Fruit fly (Drosophila melanogaster) whole organism, embryonic: ENCODE results near the gene CG7579.

ENCODE experiments used
- Atf6 ChIP-seq: fragments of 200-800 bp; sonication (Bioruptor generic); IDR thresholded peaks from 2 replicates; pipeline ENCODE4 v1.3.6; 2022; ENCODE audit warnings: missing biosample characterization, missing genetic modification characterization
- B-H2 ChIP-seq: fragments of 200-800 bp; sonication (Bioruptor generic); optimal IDR thresholded peaks from 2 replicates; lab custom pipeline; 2018; ENCODE audit warnings: missing biosample characterization, mild to moderate bottlenecking, missing genetic modification characterization
- CG11456 ChIP-seq: fragments of 200-800 bp; sonication (Bioruptor generic); IDR thresholded peaks from 3 replicates; pipeline ENCODE4 v1.3.6; 2022; ENCODE audit warnings: missing biosample characterization, missing genetic modification characterization
- CG11504 ChIP-seq: fragments of 200-800 bp; sonication (Bioruptor generic); optimal IDR thresholded peaks from 3 replicates; lab custom pipeline; 2019; ENCODE audit warnings: missing biosample characterization, mild to moderate bottlenecking, missing genetic modification characterization, moderate library complexity
- CG12104 ChIP-seq: fragments of 200-800 bp; sonication (Bioruptor generic); optimal IDR thresholded peaks from 3 replicates; lab custom pipeline; 2016; ENCODE audit warnings: missing biosample characterization, missing genetic modification characterization
- CG13296 ChIP-seq: fragments of 200-800 bp; sonication (Bioruptor generic); optimal IDR thresholded peaks from 3 replicates; lab custom pipeline; 2018; ENCODE audit warnings: missing biosample characterization, mild to moderate bottlenecking, missing genetic modification characterization
- CG13424 ChIP-seq: fragments of 200-800 bp; sonication (Bioruptor generic); optimal IDR thresholded peaks from 2 replicates; lab custom pipeline; 2019; ENCODE audit warnings: missing biosample characterization, mild to moderate bottlenecking, missing genetic modification characterization, moderate library complexity
- CG15601 ChIP-seq: fragments of 200-800 bp; sonication (Bioruptor generic); optimal IDR thresholded peaks from 3 replicates; lab custom pipeline; 2019; ENCODE audit warnings: missing biosample characterization, mild to moderate bottlenecking, missing genetic modification characterization, moderate library complexity
- CG17186 ChIP-seq: fragments of 200-800 bp; sonication (Bioruptor generic); optimal IDR thresholded peaks from 3 replicates; lab custom pipeline; 2017; ENCODE audit warnings: missing biosample characterization, missing genetic modification reagents, missing genetic modification characterization
- CG17328 ChIP-seq: fragments of 200-800 bp; sonication (Bioruptor generic); IDR thresholded peaks from 2 replicates; pipeline ENCODE4 v1.3.6; 2022; ENCODE audit warnings: missing biosample characterization, missing genetic modification characterization
- CG2678 ChIP-seq: fragments of 200-800 bp; sonication (Bioruptor generic); optimal IDR thresholded peaks from 3 replicates; lab custom pipeline; 2019; ENCODE audit warnings: missing biosample characterization, mild to moderate bottlenecking, missing genetic modification characterization, moderate library complexity
- CG32767 ChIP-seq: fragments of 200-800 bp; sonication (Bioruptor generic); IDR thresholded peaks from 2 replicates; pipeline ENCODE4 v1.3.6; 2022; ENCODE audit warnings: missing biosample characterization, missing genetic modification characterization
- CG34224 ChIP-seq: fragments of 200-800 bp; sonication (Bioruptor generic); IDR thresholded peaks from 3 replicates; pipeline ENCODE4 v1.3.6; 2022; ENCODE audit warnings: missing biosample characterization, missing genetic modification characterization; ENCODE audit not compliant: partially characterized antibody
- CG3995 ChIP-seq: fragments of 200-800 bp; sonication (Bioruptor generic); optimal IDR thresholded peaks from 3 replicates; lab custom pipeline; 2016; ENCODE audit warnings: missing biosample characterization, missing genetic modification characterization
- CG4282 ChIP-seq: fragments of 200-800 bp; sonication (Bioruptor generic); optimal IDR thresholded peaks from 2 replicates; lab custom pipeline; 2016; ENCODE audit warnings: missing biosample characterization, missing genetic modification characterization
- CG4730 ChIP-seq: fragments of 200-800 bp; sonication (Bioruptor generic); IDR thresholded peaks from 2 replicates; pipeline ENCODE4 v1.3.6; 2022; ENCODE audit warnings: missing biosample characterization, missing genetic modification characterization
- CG5180 ChIP-seq: fragments of 200-800 bp; sonication (Bioruptor generic); optimal IDR thresholded peaks from 3 replicates; lab custom pipeline; 2017; ENCODE audit warnings: missing biosample characterization, missing genetic modification characterization, mild to moderate bottlenecking, moderate library complexity, missing genetic modification reagents
- CG6791 ChIP-seq: fragments of 200-800 bp; sonication (Bioruptor generic); IDR thresholded peaks from 3 replicates; pipeline ENCODE4 v1.3.6; 2022; ENCODE audit warnings: missing biosample characterization, missing genetic modification characterization; ENCODE audit not compliant: partially characterized antibody
- CG7839 ChIP-seq: fragments of 200-800 bp; sonication (Bioruptor generic); optimal IDR thresholded peaks from 3 replicates; lab custom pipeline; 2018; ENCODE audit warnings: missing biosample characterization, mild to moderate bottlenecking, missing genetic modification characterization, moderate library complexity
- CG9215 ChIP-seq: fragments of 200-800 bp; sonication (Bioruptor generic); IDR thresholded peaks from 2 replicates; pipeline ENCODE4 v1.3.6; 2022; ENCODE audit warnings: missing biosample characterization, missing genetic modification characterization
- CG9797 ChIP-seq: fragments of 200-800 bp; sonication (Bioruptor generic); optimal IDR thresholded peaks from 3 replicates; lab custom pipeline; 2018; ENCODE audit warnings: missing biosample characterization, mild to moderate bottlenecking, missing genetic modification characterization
- E2f1 ChIP-seq: fragments of 200-800 bp; sonication (Bioruptor generic); IDR thresholded peaks from 2 replicates; pipeline ENCODE4 v1.3.6; 2022; ENCODE audit warnings: missing biosample characterization, missing genetic modification characterization
- Ets65A ChIP-seq: fragments of 200-800 bp; sonication (Bioruptor generic); peaks from one replicate; lab custom pipeline; 2016; ENCODE audit warnings: missing biosample characterization, missing genetic modification characterization
- Fer1 ChIP-seq: fragments of 200-800 bp; sonication (Bioruptor generic); optimal IDR thresholded peaks from 2 replicates; lab custom pipeline; 2017; ENCODE audit warnings: missing biosample characterization, mild to moderate bottlenecking, missing genetic modification characterization
- Gsc ChIP-seq: fragments of 200-800 bp; sonication (Bioruptor generic); IDR thresholded peaks from 2 replicates; pipeline ENCODE4 v1.3.6; 2022; ENCODE audit warnings: missing biosample characterization, missing genetic modification characterization
- Jarid2 ChIP-seq: fragments of 200-800 bp; sonication (Bioruptor generic); optimal IDR thresholded peaks from 3 replicates; lab custom pipeline; 2017; ENCODE audit warnings: mild to moderate bottlenecking, missing biosample characterization, missing genetic modification reagents, missing genetic modification characterization
- Max ChIP-seq: fragments of 200-800 bp; sonication (Bioruptor generic); optimal IDR thresholded peaks from 2 replicates; lab custom pipeline; 2016; ENCODE audit warnings: missing biosample characterization, mild to moderate bottlenecking, missing genetic modification characterization
- Meics ChIP-seq: fragments of 200-800 bp; sonication (Bioruptor generic); optimal IDR thresholded peaks from 2 replicates; lab custom pipeline; 2017; ENCODE audit warnings: missing biosample characterization, mild to moderate bottlenecking, missing genetic modification characterization
- Nf-YA ChIP-seq: fragments of 200-800 bp; sonication (Bioruptor generic); IDR thresholded peaks from 2 replicates; pipeline ENCODE4 v1.3.6; 2022; ENCODE audit warnings: missing biosample characterization, missing genetic modification characterization
- Nf-YB ChIP-seq: fragments of 200-800 bp; sonication (Bioruptor generic); optimal IDR thresholded peaks from 3 replicates; lab custom pipeline; 2019; ENCODE audit warnings: missing biosample characterization, mild to moderate bottlenecking, missing genetic modification characterization, moderate library complexity
- Ptx1 ChIP-seq: fragments of 200-800 bp; sonication (Bioruptor generic); IDR thresholded peaks from 2 replicates; pipeline ENCODE4 v1.3.6; 2022; ENCODE audit warnings: missing biosample characterization, missing genetic modification characterization
- Rx ChIP-seq: fragments of 200-800 bp; sonication (Bioruptor generic); IDR thresholded peaks from 2 replicates; pipeline ENCODE4 v1.3.6; 2022; ENCODE audit warnings: missing biosample characterization, missing genetic modification characterization
- Vsx1 ChIP-seq: fragments of 200-800 bp; sonication (Bioruptor generic); optimal IDR thresholded peaks from 2 replicates; lab custom pipeline; 2017; ENCODE audit warnings: missing biosample characterization, mild to moderate bottlenecking, missing genetic modification characterization, missing genetic modification reagents
- al ChIP-seq: fragments of 200-800 bp; sonication (Bioruptor generic); IDR thresholded peaks from 2 replicates; pipeline ENCODE4 v1.3.6; 2022; ENCODE audit warnings: missing biosample characterization, missing genetic modification characterization
- ap ChIP-seq: fragments of 200-800 bp; sonication (Bioruptor generic); IDR thresholded peaks from 2 replicates; pipeline ENCODE4 v1.3.6; 2022; ENCODE audit warnings: missing biosample characterization, missing genetic modification characterization
- ase ChIP-seq: fragments of 200-800 bp; sonication (Bioruptor generic); IDR thresholded peaks from 3 replicates; pipeline ENCODE4 v1.3.6; 2022; ENCODE audit warnings: missing biosample characterization, missing genetic modification characterization
- bowl ChIP-seq: fragments of 200-800 bp; sonication (Bioruptor generic); IDR thresholded peaks from 2 replicates; pipeline ENCODE4 v1.3.6; 2022; ENCODE audit warnings: missing biosample characterization, missing genetic modification characterization
- bsh ChIP-seq, 2 experiments: fragments of 200-800 bp; sonication (Bioruptor generic); optimal IDR thresholded peaks; 2 replicates each; lab custom pipeline; 2017 to 2018; ENCODE audit warnings: mild to moderate bottlenecking in 2 of 2, missing biosample characterization in 2 of 2, missing genetic modification characterization in 2 of 2, moderate library complexity in 1 of 2
- chinmo ChIP-seq: fragments of 200-800 bp; sonication (Bioruptor generic); IDR thresholded peaks from 4 replicates; pipeline ENCODE4 v1.3.6; 2022; ENCODE audit warnings: missing biosample characterization, missing genetic modification characterization; ENCODE audit not compliant: partially characterized antibody
- crp ChIP-seq, 2 experiments: fragments of 200-800 bp; sonication (Bioruptor generic); optimal IDR thresholded peaks; 2 replicates in 1 of 2; 3 replicates in 1 of 2; lab custom pipeline; 2017; ENCODE audit warnings: missing biosample characterization in 2 of 2, missing genetic modification characterization in 2 of 2, mild to moderate bottlenecking in 1 of 2, moderate library complexity in 1 of 2
- ind ChIP-seq: fragments of 200-800 bp; sonication (Bioruptor generic); optimal IDR thresholded peaks from 3 replicates; lab custom pipeline; 2016; ENCODE audit warnings: missing biosample characterization, missing genetic modification characterization
- inv ChIP-seq: fragments of 200-800 bp; sonication (Bioruptor generic); IDR thresholded peaks from 2 replicates; pipeline ENCODE4 v1.3.6; 2022; ENCODE audit warnings: missing biosample characterization, missing genetic modification characterization; ENCODE audit not compliant: partially characterized antibody
- jing ChIP-seq: fragments of 200-800 bp; sonication (Bioruptor generic); optimal IDR thresholded peaks from 2 replicates; lab custom pipeline; 2018; ENCODE audit warnings: missing biosample characterization, mild to moderate bottlenecking, missing genetic modification characterization
- lab ChIP-seq: fragments of 200-800 bp; sonication (Bioruptor generic); optimal IDR thresholded peaks from 3 replicates; lab custom pipeline; 2017; ENCODE audit warnings: missing biosample characterization, missing genetic modification characterization, mild to moderate bottlenecking, moderate library complexity, missing genetic modification reagents
- lbe ChIP-seq: fragments of 200-800 bp; sonication (Bioruptor generic); optimal IDR thresholded peaks from 2 replicates; lab custom pipeline; 2016; ENCODE audit warnings: missing biosample characterization, mild to moderate bottlenecking, missing genetic modification characterization
- lilli ChIP-seq: fragments of 200-800 bp; sonication (Bioruptor generic); optimal IDR thresholded peaks from 3 replicates; lab custom pipeline; 2016; ENCODE audit warnings: missing biosample characterization, missing genetic modification characterization
- mirr ChIP-seq: fragments of 200-800 bp; sonication (Bioruptor generic); optimal IDR thresholded peaks from 3 replicates; lab custom pipeline; 2018; ENCODE audit warnings: missing biosample characterization, mild to moderate bottlenecking, missing genetic modification characterization
- sd ChIP-seq: fragments of 200-800 bp; sonication (Bioruptor generic); optimal IDR thresholded peaks from 3 replicates; lab custom pipeline; 2018; ENCODE audit warnings: missing biosample characterization, mild to moderate bottlenecking, missing genetic modification characterization, moderate library complexity
- sens ChIP-seq: fragments of 200-800 bp; sonication (Bioruptor generic); peaks from one replicate; lab custom pipeline; 2016; ENCODE audit warnings: missing biosample characterization, missing genetic modification characterization
- tna ChIP-seq: fragments of 200-800 bp; sonication (Bioruptor generic); IDR thresholded peaks from 2 replicates; pipeline ENCODE4 v1.3.6; 2022; ENCODE audit warnings: missing biosample characterization, missing genetic modification characterization; ENCODE audit not compliant: partially characterized antibody
- zfh1 ChIP-seq: fragments of 200-800 bp; sonication (Bioruptor generic); IDR thresholded peaks from 3 replicates; pipeline ENCODE4 v1.3.6; 2022; ENCODE audit warnings: missing biosample characterization, missing genetic modification characterization

CG7579 gene

dm6 chr3L:15675111-15675510, 8.1 kb downstream of the CG7579 start (continued):
- TF ChIP-seq Fer1 (GFP tag; lab: Kevin White, UChicago) (no peak), CG12104 (GFP tag; lab: Kevin White, UChicago) (no peak), CG4282 (no peak), CG11456 (no peak), CG5180 (peak; percentile 13), Nf-YB (GFP tag; lab: Kevin White, UChicago) (peak; percentile 45), Ets65A (peak; percentile 94), CG2678 (peak; percentile 68), lbe (GFP tag; lab: Kevin White, UChicago) (no peak), CG17186 (GFP tag; lab: Kevin White, UChicago) (peak; percentile 62), crp (GFP tag; optimal IDR thresholded peaks at IDR 0.05; lab: Kevin White, UChicago) (no peak), CG11504 (tag; lab: Kevin White, UChicago) (peak; percentile 60), tna (GFP tag; lab: Robert Waterston, UW) (no peak), Nf-YA (GFP tag; lab: Robert Waterston, UW) (no peak), CG9215 (0 out of 2 replicates have a peak, but pooled peaks have one; percentile 13), CG17328 (GFP tag; lab: Robert Waterston, UW) (peak; percentile 79), Atf6 (GFP tag; lab: Robert Waterston, UW) (no peak), Gsc (GFP tag; lab: Robert Waterston, UW) (peak; percentile 50; the same call in 1 of the 2 replicates), CG6791 (no peak), ind (peak; percentile 49), Jarid2 (no peak), CG13424 (tag; lab: Kevin White, UChicago) (peak; percentile 61), CG3995 (GFP tag; lab: Kevin White, UChicago) (no peak), zfh1 (GFP tag; lab: Robert Waterston, UW) (peak; percentile 89), chinmo (GFP tag; lab: Robert Waterston, UW) (no peak), CG32767 (GFP tag; lab: Robert Waterston, UW) (no peak), inv (GFP tag; lab: Robert Waterston, UW) (no peak), ap (GFP tag; lab: Robert Waterston, UW) (no peak), E2f1 (GFP tag; lab: Robert Waterston, UW) (0 out of 2 replicates have a peak, but pooled peaks have one; percentile 37), Vsx1 (GFP tag; lab: Kevin White, UChicago) (no peak), ase (GFP tag; lab: Robert Waterston, UW) (peak; percentile 25; the same call in 1 of the 3 replicates), al (no peak), CG34224 (GFP tag; lab: Robert Waterston, UW) (no peak), bowl (GFP tag; lab: Robert Waterston, UW) (no peak), B-H2 (GFP tag; lab: Kevin White, UChicago) (no peak), mirr (GFP tag; lab: Kevin White, UChicago) (no peak), jing (GFP tag; lab: Kevin White, UChicago) (peak; percentile 50), Rx (peak; percentile 40), Max (no peak), CG9797 (no peak), CG4730 (GFP tag; lab: Robert Waterston, UW) (no peak), CG7839 (tag; lab: Kevin White, UChicago) (peak; percentile 71), CG13296 (GFP tag; lab: Kevin White, UChicago) (no peak), lab (GFP tag; lab: Kevin White, UChicago) (peak; percentile 7), sens (GFP tag; lab: Kevin White, UChicago) (peak; percentile 99), Meics (GFP tag; lab: Kevin White, UChicago) (no peak), lilli (GFP tag; lab: Kevin White, UChicago) (peak; percentile 26), CG15601 (tag; lab: Kevin White, UChicago) (peak; percentile 81), sd (tag; lab: Kevin White, UChicago) (no peak), bsh (GFP tag; optimal IDR thresholded peaks at IDR 0.05; lab: Kevin White, UChicago) (peak in 1 of 2 experiments; percentile 91), Ptx1 (GFP tag; lab: Robert Waterston, UW) (no peak)
